Worm (Caenorhabditis elegans): ENCODE measurements around the gene ugt-60.

Gene ugt-60

DNA sequence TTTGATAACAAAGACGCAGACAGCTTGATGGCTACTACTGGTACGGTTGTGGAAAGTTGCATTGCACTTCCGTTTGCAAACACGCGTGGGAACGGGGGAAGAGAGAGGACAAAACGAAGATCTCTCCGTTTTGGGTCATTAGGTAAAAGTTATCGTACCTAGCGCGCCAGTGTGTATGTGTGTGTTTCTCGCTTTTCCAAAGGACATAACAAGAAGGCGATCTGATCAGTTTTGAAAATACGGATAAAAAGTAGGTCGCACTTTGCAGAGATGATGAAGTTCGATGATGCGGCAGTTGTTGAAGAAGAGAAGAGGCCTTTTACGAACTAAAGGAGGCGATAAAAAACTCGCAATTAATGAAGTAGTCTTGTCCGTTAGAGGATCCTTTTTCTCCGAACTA lies 33.8 kb downstream of the ugt-60 start:
- TF ChIP-seq W03F9.2 (tag; optimal IDR thresholded peaks at IDR 0.05) (no peak), dao-5 (tag; optimal IDR thresholded peaks at IDR 0.05) (no peak), him-1 (tag; optimal IDR thresholded peaks at IDR 0.05) (no peak)

ce11 chrIII:9642110-9642509 lies 36.7 kb downstream of the ugt-60 start:
- TF ChIP-seq dao-5 (tag; optimal IDR thresholded peaks at IDR 0.05) = no peak
- no peak for TF ChIP-seq W03F9.2 (tag; optimal IDR thresholded peaks at IDR 0.05)

- TF ChIP-seq W03F9.2 (tag; optimal IDR thresholded peaks at IDR 0.05) (no peak), dao-5 (tag; optimal IDR thresholded peaks at IDR 0.05) (no peak), him-1 (tag; optimal IDR thresholded peaks at IDR 0.05) (no peak)
Measured at ce11 chrIII:9639281-9640050, 39.4 kb downstream of the ugt-60 start.

DNA sequence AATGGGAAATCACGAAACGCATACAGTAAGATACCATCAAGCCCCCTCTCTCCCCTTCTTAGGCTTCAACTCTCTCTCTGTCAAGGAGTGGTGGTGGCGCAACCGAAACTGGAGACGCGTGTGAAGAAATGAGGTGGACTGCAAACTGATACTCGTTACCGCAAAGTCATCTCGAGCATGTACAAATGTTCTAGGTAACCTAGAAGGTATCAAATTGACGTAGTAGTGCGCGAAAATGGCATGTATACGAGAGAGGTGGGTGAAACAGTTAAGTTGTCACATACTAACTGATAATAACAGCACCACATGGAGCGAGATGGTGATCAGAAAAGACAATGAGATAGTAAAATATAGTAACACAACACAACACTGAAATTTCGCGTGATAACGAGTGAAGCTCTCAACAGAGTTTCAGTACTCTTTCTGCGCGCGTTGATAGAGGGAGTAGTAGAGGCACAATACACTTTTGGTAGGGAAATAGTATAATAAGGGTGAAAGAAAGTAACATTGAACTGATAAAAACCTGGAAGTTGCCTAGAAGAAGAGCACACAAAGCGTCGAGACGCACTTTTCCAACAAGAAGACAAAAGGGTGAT lies 40.6 kb downstream of the ugt-60 start:
- TF ChIP-seq W03F9.2 (tag; optimal IDR thresholded peaks at IDR 0.05) = no peak
- TF ChIP-seq dao-5 (tag; optimal IDR thresholded peaks at IDR 0.05) = no peak
- TF ChIP-seq him-1 (tag; optimal IDR thresholded peaks at IDR 0.05) = no peak

DNA sequence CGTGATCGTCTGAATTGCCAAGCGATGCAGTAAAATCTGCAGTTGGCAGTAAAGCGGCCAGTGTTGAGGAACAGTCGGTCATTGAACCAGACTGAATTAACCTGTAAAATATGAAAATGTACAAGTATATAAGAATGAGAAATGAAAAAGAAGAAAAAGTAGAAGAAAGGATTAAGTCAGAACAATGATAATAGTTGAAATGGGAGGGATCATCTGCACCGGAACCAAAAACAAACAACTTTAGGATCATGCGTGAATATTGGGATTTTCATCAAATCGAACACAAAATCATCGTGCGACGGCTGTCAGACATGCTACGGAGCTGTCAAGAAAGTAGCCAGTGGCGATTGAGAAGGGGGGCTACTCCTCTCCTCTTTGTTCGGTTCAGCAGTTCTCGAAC lies 41.8 kb downstream of the ugt-60 start, which contains the start of gene gei-13:
Gene gei-13 (minus strand): TSS at position 101 of the 400 bp plus-strand sequence.
- TF ChIP-seq him-1 (tag; optimal IDR thresholded peaks at IDR 0.05) = no peak
- TF ChIP-seq W03F9.2 (tag; optimal IDR thresholded peaks at IDR 0.05) = no peak

DNA sequence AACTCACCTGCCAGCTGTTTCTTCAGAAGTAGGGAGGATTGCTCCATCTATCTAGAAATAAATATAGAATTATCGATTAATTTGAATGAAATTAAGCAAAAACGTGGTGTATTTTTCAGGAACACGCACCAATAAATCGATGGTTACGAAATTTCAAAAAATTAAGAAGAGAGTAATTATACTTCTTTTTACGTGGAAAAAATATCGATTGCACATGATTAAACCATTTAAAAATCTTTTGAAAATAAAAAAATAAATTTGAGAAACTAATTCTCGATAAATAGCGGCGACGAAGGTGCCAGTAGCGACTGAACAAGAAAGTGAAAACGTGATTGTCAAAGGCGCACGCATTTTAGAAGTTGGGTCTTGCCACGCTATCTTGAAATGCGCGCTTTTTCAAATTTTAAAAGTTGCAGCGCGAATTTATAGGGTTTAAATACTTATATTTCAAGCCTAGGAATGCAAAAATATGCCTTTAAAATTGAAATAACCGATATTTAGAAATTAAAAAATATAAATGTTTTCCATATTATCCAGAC lies 47.7 kb downstream of the ugt-60 start, which contains the start of gene ubc-7:
Gene ubc-7 (minus strand): TSS at position 51 of the 539 bp plus-strand sequence.
- peak; percentile 79 for TF ChIP-seq W03F9.2 (tag; optimal IDR thresholded peaks at IDR 0.05)
- TF ChIP-seq him-1 (tag; optimal IDR thresholded peaks at IDR 0.05) = no peak

DNA sequence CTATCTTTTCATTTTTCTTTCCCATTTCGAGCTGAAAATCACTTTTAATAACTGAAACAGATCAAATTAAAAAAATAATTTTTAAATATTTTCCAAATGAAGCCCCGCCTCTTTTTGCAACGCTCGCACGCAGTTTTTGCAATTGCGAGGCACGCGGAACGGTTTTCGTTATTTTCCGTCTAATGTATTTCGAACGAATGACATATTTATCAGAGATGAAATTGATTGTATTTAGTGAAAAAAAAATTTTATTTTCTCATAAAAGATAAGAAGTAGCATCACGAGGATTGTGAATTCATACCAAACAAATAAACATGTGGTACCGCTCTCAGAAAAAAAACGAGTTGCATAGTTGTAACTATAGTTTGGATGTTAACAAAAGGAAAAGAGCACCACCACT lies 49.0 kb downstream of the ugt-60 start, which contains the start of gene rpac-19:
Gene rpac-19 (minus strand): TSS at position 31 of the 400 bp plus-strand sequence.
- TF ChIP-seq him-1 (tag; optimal IDR thresholded peaks at IDR 0.05) (no peak), W03F9.2 (tag; optimal IDR thresholded peaks at IDR 0.05) (peak; percentile 74)

ce11 chrIII:9629054-9629453 lies 49.8 kb downstream of the ugt-60 start, which contains the start of gene tbg-1:
TSS of gene tbg-1 (minus strand) at chrIII:9629154.
- no peak for TF ChIP-seq him-1 (tag; optimal IDR thresholded peaks at IDR 0.05)
- TF ChIP-seq W03F9.2 (tag; optimal IDR thresholded peaks at IDR 0.05) = no peak
- no peak for TF ChIP-seq dao-5 (tag; optimal IDR thresholded peaks at IDR 0.05)

ce11 chrIII:9626602-9627001 lies 52.2 kb downstream of the ugt-60 start:
- TF ChIP-seq dao-5 (tag; optimal IDR thresholded peaks at IDR 0.05) = no peak
- TF ChIP-seq W03F9.2 (tag; optimal IDR thresholded peaks at IDR 0.05) = no peak
- TF ChIP-seq him-1 (tag; optimal IDR thresholded peaks at IDR 0.05) = no peak

Data from whole organism, L4/young adult.